Fruit fly (Drosophila melanogaster): ENCODE data around the gene CG3793.
A peak's percentile ranks its signal among the peaks of the same experiment; 100 is the strongest.

Gene CG3793

dm6 chr2L:15747394-15748260 is 16.4 kb upstream of the CG3793 start, which contains the start of gene CycE:
Gene CycE (minus strand): TSS chr2L:15748150.
- TF ChIP-seq EcR (GFP tag; optimal IDR thresholded peaks at IDR 0.05) (peak; percentile 43), CG9948 (tag; optimal IDR thresholded peaks at IDR 0.05) (no peak)

- TF ChIP-seq rn (GFP tag; IDR thresholded peaks at IDR 0.05) (no peak), EcR (GFP tag; optimal IDR thresholded peaks at IDR 0.05) (no peak), CG34367 (tag; optimal IDR thresholded peaks at IDR 0.05) (no peak), fd96Ca (GFP tag; IDR thresholded peaks at IDR 0.05) (no peak), CG9948 (tag; optimal IDR thresholded peaks at IDR 0.05) (no peak), Snoo (tag; optimal IDR thresholded peaks at IDR 0.05) (no peak), CG10348 (GFP tag; IDR thresholded peaks at IDR 0.05) (no peak), D1 (tag; optimal IDR thresholded peaks at IDR 0.05) (no peak), CG14655 (GFP tag; optimal IDR thresholded peaks at IDR 0.05) (no peak), CG13204 (GFP tag; optimal IDR thresholded peaks at IDR 0.05) (no peak)
Observed at dm6 chr2L:15748261-15748553, 15.8 kb upstream of the CG3793 start.

dm6 chr2L:15749313-15749712 is 14.7 kb upstream of the CG3793 start:
- TF ChIP-seq CG9948 (tag; optimal IDR thresholded peaks at IDR 0.05) = no peak
- TF ChIP-seq Pif1A (GFP tag; optimal IDR thresholded peaks at IDR 0.05) = no peak
- TF ChIP-seq CG32121 (GFP tag; IDR thresholded peaks at IDR 0.05) = no peak
- TF ChIP-seq fd96Ca (GFP tag; IDR thresholded peaks at IDR 0.05) = no peak
- no peak for TF ChIP-seq CG8301 (tag; optimal IDR thresholded peaks at IDR 0.05)
- no peak for TF ChIP-seq Pif1B (GFP tag; optimal IDR thresholded peaks at IDR 0.05)
- no peak for TF ChIP-seq CG10348 (GFP tag; IDR thresholded peaks at IDR 0.05)
- no peak for TF ChIP-seq CG34367 (tag; optimal IDR thresholded peaks at IDR 0.05)
- no peak for TF ChIP-seq CG17806 (tag; optimal IDR thresholded peaks at IDR 0.05)
- no peak for TF ChIP-seq D1 (tag; optimal IDR thresholded peaks at IDR 0.05)
- no peak for TF ChIP-seq CG13204 (GFP tag; optimal IDR thresholded peaks at IDR 0.05)
- no peak for TF ChIP-seq Snoo (tag; optimal IDR thresholded peaks at IDR 0.05)
- no peak for TF ChIP-seq CG8159 (tag; optimal IDR thresholded peaks at IDR 0.05)
- TF ChIP-seq Ets98B (GFP tag; IDR thresholded peaks at IDR 0.05) = no peak
- TF ChIP-seq CG12605 (GFP tag; IDR thresholded peaks at IDR 0.05) = no peak
- TF ChIP-seq rn (GFP tag; IDR thresholded peaks at IDR 0.05) = no peak
- no peak for TF ChIP-seq CG14655 (GFP tag; optimal IDR thresholded peaks at IDR 0.05)
- TF ChIP-seq CG4496 (GFP tag; IDR thresholded peaks at IDR 0.05) = no peak

dm6 chr2L:15750523-15751258 is 13.3 kb upstream of the CG3793 start, which contains the start of gene ND-B17:
Gene ND-B17 (minus strand): TSS chr2L:15751078.
- TF ChIP-seq Snoo (tag; optimal IDR thresholded peaks at IDR 0.05) (peak; percentile 9), CG9948 (tag; optimal IDR thresholded peaks at IDR 0.05) (no peak)

dm6 chr2L:15751259-15751555 is 12.8 kb upstream of the CG3793 start:
- TF ChIP-seq D1 (tag; optimal IDR thresholded peaks at IDR 0.05) (peak; percentile 47), Pif1A (GFP tag; optimal IDR thresholded peaks at IDR 0.05) (no peak)

dm6 chr2L:15752096-15752495 is 11.9 kb upstream of the CG3793 start, which contains the start of gene Mtr4:
Gene Mtr4 (plus strand): TSS chr2L:15752263.
- TF ChIP-seq CG14655 (GFP tag; optimal IDR thresholded peaks at IDR 0.05) (no peak), CG10348 (GFP tag; IDR thresholded peaks at IDR 0.05) (no peak)

dm6 chr2L:15760666-15761065 is 3.4 kb upstream of the CG3793 start:
- TF ChIP-seq CG14655 (GFP tag; optimal IDR thresholded peaks at IDR 0.05) = no peak
- no peak for TF ChIP-seq CG4496 (GFP tag; IDR thresholded peaks at IDR 0.05)

- TF ChIP-seq EcR (GFP tag; optimal IDR thresholded peaks at IDR 0.05) = peak; percentile 83
- peak; percentile 64 for TF ChIP-seq CG34367 (tag; optimal IDR thresholded peaks at IDR 0.05)
- TF ChIP-seq CG15710 (tag; optimal IDR thresholded peaks at IDR 0.05) = peak; percentile 81
- peak; percentile 79 for TF ChIP-seq CG17806 (tag; optimal IDR thresholded peaks at IDR 0.05)
- peak; percentile 83 for TF ChIP-seq CG4496 (GFP tag; IDR thresholded peaks at IDR 0.05)
- TF ChIP-seq CG10348 (GFP tag; IDR thresholded peaks at IDR 0.05) = no peak
- TF ChIP-seq CG8159 (tag; optimal IDR thresholded peaks at IDR 0.05) = peak; percentile 87
- TF ChIP-seq Snoo (tag; optimal IDR thresholded peaks at IDR 0.05) = peak; percentile 78
- peak; percentile 81 for TF ChIP-seq Ets98B (GFP tag; IDR thresholded peaks at IDR 0.05)
- TF ChIP-seq D1 (tag; optimal IDR thresholded peaks at IDR 0.05) = peak; percentile 17
- TF ChIP-seq fd96Ca (GFP tag; IDR thresholded peaks at IDR 0.05) = 0 out of 3 replicates have a peak, but pooled peaks have one; percentile 62
- TF ChIP-seq CG14655 (GFP tag; optimal IDR thresholded peaks at IDR 0.05) = no peak
- peak; percentile 81 for TF ChIP-seq CG9948 (tag; optimal IDR thresholded peaks at IDR 0.05)
- TF ChIP-seq CG32121 (GFP tag; IDR thresholded peaks at IDR 0.05) = peak; percentile 85
- TF ChIP-seq CG13204 (GFP tag; optimal IDR thresholded peaks at IDR 0.05) = no peak
- TF ChIP-seq Pif1A (GFP tag; optimal IDR thresholded peaks at IDR 0.05) = no peak
- peak; percentile 14 for TF ChIP-seq gl (tag; optimal IDR thresholded peaks at IDR 0.05)
- peak; percentile 59 for TF ChIP-seq rn (GFP tag; IDR thresholded peaks at IDR 0.05)
- TF ChIP-seq Pif1B (GFP tag; optimal IDR thresholded peaks at IDR 0.05) = peak; percentile 63
- peak; percentile 75 for TF ChIP-seq CG12605 (GFP tag; IDR thresholded peaks at IDR 0.05)
- TF ChIP-seq CG8301 (tag; optimal IDR thresholded peaks at IDR 0.05) = peak; percentile 76
Observed at dm6 chr2L:15761409-15762407, 2.3 kb upstream of the CG3793 start.

All from whole organism, pupa.